In the genomic region with DNA sequence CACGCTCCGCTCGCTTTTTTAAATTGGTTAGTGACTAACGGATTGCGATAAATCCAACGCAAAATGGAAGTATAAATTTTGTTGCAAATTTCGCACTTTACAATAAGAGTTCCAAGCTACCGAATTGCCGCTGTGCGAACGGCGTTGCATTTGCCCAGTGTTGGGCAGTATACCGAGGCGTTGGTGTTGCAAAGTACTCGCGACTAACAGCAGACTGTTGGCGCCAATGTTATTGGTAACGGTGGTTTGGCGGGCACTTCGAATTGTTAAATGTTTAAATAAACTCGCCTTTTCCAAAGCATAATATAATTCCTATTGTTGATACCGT, we compare ENCODE assay signal across 1 fruit fly cellular context.
A peak's percentile ranks its signal among the peaks of the same experiment; 100 is the strongest.
TF ChIP-seq lines count a peak whose summit lies in the region.

No protein-coding gene starts in this region.

TF ChIP-seq in whole organism, embryonic, 481 proteins besides CTCF, POLR2A, EP300 and RAD21 (continued from another document and continues in another):
- peak; percentile 52 for TF ChIP-seq CG3163 (GFP tag; optimal IDR thresholded peaks at IDR 0.05; lab: Kevin White, UChicago)
- TF ChIP-seq Sox102F (GFP tag; optimal IDR thresholded peaks at IDR 0.05; lab: Kevin White, UChicago) = no peak
- TF ChIP-seq CG13624 (GFP tag; optimal IDR thresholded peaks at IDR 0.05; lab: Kevin White, UChicago) = peak; percentile 76
- TF ChIP-seq CG12744 (GFP tag; optimal IDR thresholded peaks at IDR 0.05; lab: Kevin White, UChicago) = no peak
- TF ChIP-seq Abd-B (GFP tag; optimal IDR thresholded peaks at IDR 0.05; lab: Kevin White, UChicago) = no peak
- peak; percentile 68 for TF ChIP-seq Myb (GFP tag; optimal IDR thresholded peaks at IDR 0.05; lab: Kevin White, UChicago)
- no peak for TF ChIP-seq sd (tag; optimal IDR thresholded peaks at IDR 0.05; lab: Kevin White, UChicago)
- peak; percentile 16 for TF ChIP-seq pum (GFP tag; optimal IDR thresholded peaks at IDR 0.05; lab: Kevin White, UChicago)
- no peak for TF ChIP-seq dm (GFP tag; optimal IDR thresholded peaks at IDR 0.05; lab: Kevin White, UChicago)
- no peak for TF ChIP-seq usp (GFP tag; optimal IDR thresholded peaks at IDR 0.05; lab: Kevin White, UChicago)
- TF ChIP-seq CG3847 (GFP tag; IDR thresholded peaks at IDR 0.05; lab: Robert Waterston, UW) = peak; percentile 68
- peak; percentile 33 for TF ChIP-seq BEAF-32 (GFP tag; optimal IDR thresholded peaks at IDR 0.05; lab: Kevin White, UChicago)
- TF ChIP-seq CG1647 (GFP tag; optimal IDR thresholded peaks at IDR 0.05; lab: Kevin White, UChicago) = peak; percentile 49
- no peak for TF ChIP-seq CG14965 (GFP tag; optimal IDR thresholded peaks at IDR 0.05; lab: Kevin White, UChicago; ENCODE audit: borderline replicate concordance)
- no peak for TF ChIP-seq CG31224 (GFP tag; IDR thresholded peaks at IDR 0.05; lab: Robert Waterston, UW)
- no peak for TF ChIP-seq CG2712 (tag; optimal IDR thresholded peaks at IDR 0.05; lab: Kevin White, UChicago)
- TF ChIP-seq Taf1 (GFP tag; IDR thresholded peaks at IDR 0.05; lab: Robert Waterston, UW) = no peak
- TF ChIP-seq Hmx (GFP tag; optimal IDR thresholded peaks at IDR 0.05; lab: Kevin White, UChicago) = no peak
- TF ChIP-seq CG17612 (GFP tag; IDR thresholded peaks at IDR 0.05; lab: Robert Waterston, UW) = no peak
- no peak for TF ChIP-seq tgo (GFP tag; IDR thresholded peaks at IDR 0.05; lab: Robert Waterston, UW)
- no peak for TF ChIP-seq Hr78 (GFP tag; optimal IDR thresholded peaks at IDR 0.05; lab: Kevin White, UChicago)
- no peak for TF ChIP-seq hb (GFP tag; IDR thresholded peaks at IDR 0.05; lab: Robert Waterston, UW; ENCODE audit: partially characterized antibody)
- TF ChIP-seq gcm (GFP tag; optimal IDR thresholded peaks at IDR 0.05; lab: Kevin White, UChicago) = no peak
- peak; percentile 56 for TF ChIP-seq HmgZ (tag; optimal IDR thresholded peaks at IDR 0.05; lab: Kevin White, UChicago)
- no peak for TF ChIP-seq CG7963 (GFP tag; IDR thresholded peaks at IDR 0.05; lab: Robert Waterston, UW; ENCODE audit: partially characterized antibody)
- TF ChIP-seq zfh1 (GFP tag; IDR thresholded peaks at IDR 0.05; lab: Robert Waterston, UW) = no peak; the same call in 1 of the 3 replicates
- peak in 1 of 3 experiments; percentile 18 for TF ChIP-seq Stat92E (GFP tag; optimal IDR thresholded peaks at IDR 0.05; lab: Kevin White, UChicago)
- TF ChIP-seq HHEX (GFP tag; optimal IDR thresholded peaks at IDR 0.05; lab: Kevin White, UChicago) = no peak
- peak; percentile 38 for TF ChIP-seq CG8944 (GFP tag; optimal IDR thresholded peaks at IDR 0.05; lab: Kevin White, UChicago)
- no peak for TF ChIP-seq slp2 (GFP tag; optimal IDR thresholded peaks at IDR 0.05; lab: Kevin White, UChicago)
- peak; percentile 80 for TF ChIP-seq CG33213 (GFP tag; optimal IDR thresholded peaks at IDR 0.05; lab: Kevin White, UChicago)
- TF ChIP-seq run (tag; optimal IDR thresholded peaks at IDR 0.05; lab: Kevin White, UChicago) = no peak
- no peak for TF ChIP-seq CG12104 (GFP tag; optimal IDR thresholded peaks at IDR 0.05; lab: Kevin White, UChicago)
- TF ChIP-seq CG3838 (GFP tag; optimal IDR thresholded peaks at IDR 0.05; lab: Kevin White, UChicago) = no peak
- TF ChIP-seq zfh2 (GFP tag; optimal IDR thresholded peaks at IDR 0.05; lab: Kevin White, UChicago) = peak; percentile 74
- TF ChIP-seq fd3F (GFP tag; optimal IDR thresholded peaks at IDR 0.05; lab: Kevin White, UChicago) = no peak
- TF ChIP-seq CG12071 (GFP tag; optimal IDR thresholded peaks at IDR 0.05; lab: Kevin White, UChicago) = peak; percentile 5
- peak; percentile 44; the same call in 1 of the 3 replicates for TF ChIP-seq ken (GFP tag; IDR thresholded peaks at IDR 0.05; lab: Robert Waterston, UW)
- TF ChIP-seq al (GFP tag; IDR thresholded peaks at IDR 0.05; lab: Robert Waterston, UW) = no peak
- TF ChIP-seq Fer1 (GFP tag; optimal IDR thresholded peaks at IDR 0.05; lab: Kevin White, UChicago) = peak; percentile 64
- no peak for TF ChIP-seq CG8281 (tag; optimal IDR thresholded peaks at IDR 0.05; lab: Kevin White, UChicago)
- no peak for TF ChIP-seq tna (GFP tag; IDR thresholded peaks at IDR 0.05; lab: Robert Waterston, UW; ENCODE audit: partially characterized antibody)
- peak; percentile 65 for TF ChIP-seq CG1603 (tag; optimal IDR thresholded peaks at IDR 0.05; lab: Kevin White, UChicago)
- no peak for TF ChIP-seq CkIIα-i1 (GFP tag; IDR thresholded peaks at IDR 0.05; lab: Robert Waterston, UW)
- peak; percentile 26 for TF ChIP-seq exex (tag; optimal IDR thresholded peaks at IDR 0.05; lab: Kevin White, UChicago)
- TF ChIP-seq Oli (tag; optimal IDR thresholded peaks at IDR 0.05; lab: Kevin White, UChicago) = no peak
- TF ChIP-seq CG18619 (GFP tag; optimal IDR thresholded peaks at IDR 0.05; lab: Kevin White, UChicago) = no peak
- peak; percentile 2 for TF ChIP-seq CG18262 (tag; optimal IDR thresholded peaks at IDR 0.05; lab: Kevin White, UChicago)
- no peak for TF ChIP-seq CG10979 (tag; optimal IDR thresholded peaks at IDR 0.05; lab: Kevin White, UChicago)
- TF ChIP-seq bab2 (GFP tag; optimal IDR thresholded peaks at IDR 0.05; lab: Kevin White, UChicago) = no peak
- TF ChIP-seq Rx (GFP tag; IDR thresholded peaks at IDR 0.05; lab: Robert Waterston, UW) = no peak
- no peak for TF ChIP-seq abd-A (tag; optimal IDR thresholded peaks at IDR 0.05; lab: Kevin White, UChicago)
- peak; percentile 44 for TF ChIP-seq CG8290 (GFP tag; optimal IDR thresholded peaks at IDR 0.05; lab: Kevin White, UChicago)
- peak; percentile 48 to 82 for TF ChIP-seq CG8290 (tag; optimal IDR thresholded peaks at IDR 0.05; lab: Kevin White, UChicago)
- no peak for TF ChIP-seq NC2β (GFP tag; optimal IDR thresholded peaks at IDR 0.05; lab: Kevin White, UChicago)
- TF ChIP-seq bigmax (GFP tag; optimal IDR thresholded peaks at IDR 0.05; lab: Kevin White, UChicago) = no peak
- TF ChIP-seq danr (GFP tag; IDR thresholded peaks at IDR 0.05; lab: Robert Waterston, UW) = no peak
- no peak for TF ChIP-seq ham (GFP tag; IDR thresholded peaks at IDR 0.05; lab: Robert Waterston, UW)
- TF ChIP-seq Max (GFP tag; optimal IDR thresholded peaks at IDR 0.05; lab: Kevin White, UChicago) = no peak
- TF ChIP-seq CG11398 (GFP tag; optimal IDR thresholded peaks at IDR 0.05; lab: Kevin White, UChicago) = no peak
- TF ChIP-seq chif (GFP tag; optimal IDR thresholded peaks at IDR 0.05; lab: Kevin White, UChicago) = no peak
- TF ChIP-seq ftz-f1 (GFP tag; optimal IDR thresholded peaks at IDR 0.05; lab: Kevin White, UChicago) = no peak
- TF ChIP-seq Xbp1 (GFP tag; optimal IDR thresholded peaks at IDR 0.05; lab: Kevin White, UChicago) = peak; percentile 40
- TF ChIP-seq ERR (GFP tag; optimal IDR thresholded peaks at IDR 0.05; lab: Kevin White, UChicago) = peak; percentile 54
- no peak for TF ChIP-seq CG11456 (GFP tag; IDR thresholded peaks at IDR 0.05; lab: Robert Waterston, UW)
- TF ChIP-seq maf-S (GFP tag; optimal IDR thresholded peaks at IDR 0.05; lab: Kevin White, UChicago) = peak; percentile 33
- no peak for TF ChIP-seq CG12391 (tag; optimal IDR thresholded peaks at IDR 0.05; lab: Kevin White, UChicago)
- TF ChIP-seq Lhr (GFP tag; optimal IDR thresholded peaks at IDR 0.05; lab: Kevin White, UChicago) = peak; percentile 37
- peak; percentile 10 for TF ChIP-seq CG17829 (tag; optimal IDR thresholded peaks at IDR 0.05; lab: Kevin White, UChicago)
- no peak for TF ChIP-seq h (optimal IDR thresholded peaks at IDR 0.05; lab: Kevin White, UChicago)
- TF ChIP-seq sc (optimal IDR thresholded peaks at IDR 0.05; lab: Kevin White, UChicago) = no peak
- TF ChIP-seq sc (GFP tag; optimal IDR thresholded peaks at IDR 0.05; lab: Kevin White, UChicago) = no peak
- no peak for TF ChIP-seq H15 (GFP tag; IDR thresholded peaks at IDR 0.05; lab: Robert Waterston, UW)
- TF ChIP-seq CG6791 (GFP tag; IDR thresholded peaks at IDR 0.05; lab: Robert Waterston, UW; ENCODE audit: partially characterized antibody) = no peak
- TF ChIP-seq fd102C (GFP tag; optimal IDR thresholded peaks at IDR 0.05; lab: Kevin White, UChicago) = no peak
- no peak for TF ChIP-seq z (GFP tag; IDR thresholded peaks at IDR 0.05; lab: Robert Waterston, UW)
- no peak for TF ChIP-seq wor (GFP tag; IDR thresholded peaks at IDR 0.05; lab: Robert Waterston, UW)
- TF ChIP-seq CG16779 (GFP tag; IDR thresholded peaks at IDR 0.05; lab: Robert Waterston, UW) = no peak
- no peak for TF ChIP-seq CG9215 (GFP tag; IDR thresholded peaks at IDR 0.05; lab: Robert Waterston, UW)
- TF ChIP-seq Sry-β (GFP tag; optimal IDR thresholded peaks at IDR 0.05; lab: Kevin White, UChicago) = no peak
- no peak for TF ChIP-seq Mes4 (GFP tag; optimal IDR thresholded peaks at IDR 0.05; lab: Kevin White, UChicago)
- TF ChIP-seq tin (GFP tag; optimal IDR thresholded peaks at IDR 0.05; lab: Kevin White, UChicago) = peak; percentile 48
- TF ChIP-seq gfzf (GFP tag; optimal IDR thresholded peaks at IDR 0.05; lab: Kevin White, UChicago) = peak; percentile 11
- TF ChIP-seq bowl (GFP tag; IDR thresholded peaks at IDR 0.05; lab: Robert Waterston, UW) = no peak
- peak; percentile 10 for TF ChIP-seq CG7556 (GFP tag; optimal IDR thresholded peaks at IDR 0.05; lab: Kevin White, UChicago)
- TF ChIP-seq CG18599 (GFP tag; optimal IDR thresholded peaks at IDR 0.05; lab: Kevin White, UChicago) = peak; percentile 64
- peak; percentile 44 for TF ChIP-seq Dip3 (GFP tag; optimal IDR thresholded peaks at IDR 0.05; lab: Kevin White, UChicago)
- no peak for TF ChIP-seq p53 (GFP tag; optimal IDR thresholded peaks at IDR 0.05; lab: Kevin White, UChicago)
- no peak; the same call in 2 of the 3 replicates for TF ChIP-seq CG14050 (GFP tag; IDR thresholded peaks at IDR 0.05; lab: Robert Waterston, UW)
- TF ChIP-seq sens (GFP tag; lab: Kevin White, UChicago) = peak; percentile 77
- no peak for TF ChIP-seq tup (GFP tag; optimal IDR thresholded peaks at IDR 0.05; lab: Kevin White, UChicago)
- peak; percentile 31 for TF ChIP-seq mam (GFP tag; optimal IDR thresholded peaks at IDR 0.05; lab: Kevin White, UChicago)
- no peak for TF ChIP-seq mld (GFP tag; IDR thresholded peaks at IDR 0.05; lab: Robert Waterston, UW; ENCODE audit: partially characterized antibody)
- no peak for TF ChIP-seq Vsx1 (GFP tag; optimal IDR thresholded peaks at IDR 0.05; lab: Kevin White, UChicago)
- TF ChIP-seq Hr39 (optimal IDR thresholded peaks at IDR 0.05; lab: Kevin White, UChicago) = no peak
- TF ChIP-seq pnt (GFP tag; optimal IDR thresholded peaks at IDR 0.05; lab: Kevin White, UChicago) = no peak
- peak; percentile 76 for TF ChIP-seq rib (GFP tag; IDR thresholded peaks at IDR 0.05; lab: Robert Waterston, UW)
- TF ChIP-seq Ptx1 (GFP tag; IDR thresholded peaks at IDR 0.05; lab: Robert Waterston, UW) = no peak
- TF ChIP-seq btn (GFP tag; optimal IDR thresholded peaks at IDR 0.05; lab: Kevin White, UChicago) = no peak
- no peak for TF ChIP-seq tio (GFP tag; optimal IDR thresholded peaks at IDR 0.05; lab: Kevin White, UChicago)
- TF ChIP-seq aop (GFP tag; IDR thresholded peaks at IDR 0.05; lab: Robert Waterston, UW) = no peak
- no peak for TF ChIP-seq CG10321 (GFP tag; IDR thresholded peaks at IDR 0.05; lab: Robert Waterston, UW)
- TF ChIP-seq HLH4C (GFP tag; IDR thresholded peaks at IDR 0.05; lab: Robert Waterston, UW; ENCODE audit: partially characterized antibody) = no peak
- peak in 1 of 2 experiments; percentile 34 for TF ChIP-seq Hr51 (GFP tag; optimal IDR thresholded peaks at IDR 0.05; lab: Kevin White, UChicago)
- no peak for TF ChIP-seq CG11247 (GFP tag; IDR thresholded peaks at IDR 0.05; lab: Robert Waterston, UW)
- TF ChIP-seq CG17802 (tag; optimal IDR thresholded peaks at IDR 0.05; lab: Kevin White, UChicago) = no peak
- TF ChIP-seq ems (GFP tag; optimal IDR thresholded peaks at IDR 0.05; lab: Kevin White, UChicago) = peak; percentile 23
- TF ChIP-seq CG16813 (GFP tag; IDR thresholded peaks at IDR 0.05; lab: Robert Waterston, UW; ENCODE audit: partially characterized antibody) = no peak
- TF ChIP-seq CG6689 (GFP tag; IDR thresholded peaks at IDR 0.05; lab: Robert Waterston, UW) = no peak
- peak; percentile 3 for TF ChIP-seq eyg (GFP tag; optimal IDR thresholded peaks at IDR 0.05; lab: Kevin White, UChicago)
- no peak for TF ChIP-seq zf30C (GFP tag; optimal IDR thresholded peaks at IDR 0.05; lab: Kevin White, UChicago)
- TF ChIP-seq corto (GFP tag; optimal IDR thresholded peaks at IDR 0.05; lab: Kevin White, UChicago) = no peak
- TF ChIP-seq tx (GFP tag; optimal IDR thresholded peaks at IDR 0.05; lab: Kevin White, UChicago) = peak; percentile 13
- TF ChIP-seq Neu2 (GFP tag; optimal IDR thresholded peaks at IDR 0.05; lab: Kevin White, UChicago; ENCODE audit: borderline replicate concordance) = no peak
- TF ChIP-seq Ada2b (GFP tag; IDR thresholded peaks at IDR 0.05; lab: Robert Waterston, UW) = no peak
- TF ChIP-seq CG16815 (GFP tag; optimal IDR thresholded peaks at IDR 0.05; lab: Kevin White, UChicago) = no peak
- TF ChIP-seq Awh (GFP tag; IDR thresholded peaks at IDR 0.05; lab: Robert Waterston, UW) = no peak
- TF ChIP-seq CG5180 (GFP tag; optimal IDR thresholded peaks at IDR 0.05; lab: Kevin White, UChicago) = no peak
- peak; percentile 54 for TF ChIP-seq CG17186 (GFP tag; optimal IDR thresholded peaks at IDR 0.05; lab: Kevin White, UChicago)
- no peak for TF ChIP-seq br (optimal IDR thresholded peaks at IDR 0.05; lab: Kevin White, UChicago)
- TF ChIP-seq crc (GFP tag; optimal IDR thresholded peaks at IDR 0.05; lab: Kevin White, UChicago) = peak; percentile 14
- TF ChIP-seq Lpt (GFP tag; optimal IDR thresholded peaks at IDR 0.05; lab: Kevin White, UChicago) = no peak
- TF ChIP-seq CG8478 (optimal IDR thresholded peaks at IDR 0.05; lab: Kevin White, UChicago) = no peak
- no peak for TF ChIP-seq lov (optimal IDR thresholded peaks at IDR 0.05; lab: Kevin White, UChicago)
- TF ChIP-seq lov (GFP tag; IDR thresholded peaks at IDR 0.05; lab: Robert Waterston, UW) = peak; percentile 9; the same call in 1 of the 3 replicates
- TF ChIP-seq Camta (GFP tag; optimal IDR thresholded peaks at IDR 0.05; lab: Kevin White, UChicago) = no peak
- peak; percentile 94 for TF ChIP-seq CG10267 (tag; optimal IDR thresholded peaks at IDR 0.05; lab: Kevin White, UChicago)
- no peak for TF ChIP-seq slou (GFP tag; optimal IDR thresholded peaks at IDR 0.05; lab: Kevin White, UChicago)
- TF ChIP-seq E2f1 (GFP tag; IDR thresholded peaks at IDR 0.05; lab: Robert Waterston, UW) = peak; percentile 29; the same call in 1 of the 2 replicates
- peak; percentile 40; the same call in 1 of the 2 replicates for TF ChIP-seq CG17328 (GFP tag; IDR thresholded peaks at IDR 0.05; lab: Robert Waterston, UW)
- no peak for TF ChIP-seq Lim3 (GFP tag; IDR thresholded peaks at IDR 0.05; lab: Robert Waterston, UW)
- TF ChIP-seq Optix (GFP tag; IDR thresholded peaks at IDR 0.05; lab: Robert Waterston, UW) = no peak
- TF ChIP-seq ind (GFP tag; optimal IDR thresholded peaks at IDR 0.05; lab: Kevin White, UChicago) = peak; percentile 37
